Worm (Caenorhabditis elegans) whole organism, mixed stage, embryonic: ENCODE data around the gene srh-24.

Experiments
- ces-1 ChIP-seq: fragments of 150-350 bp; optimal IDR thresholded peaks from 2 replicates; lab custom pipeline; 2014; ENCODE audit warnings: missing biosample characterization, missing genetic modification reagents, missing genetic modification characterization
- drap-1 ChIP-seq: fragments of 200-800 bp; sonication (Bioruptor generic); optimal IDR thresholded peaks from 3 replicates; lab custom pipeline; 2018; ENCODE audit warnings: mild to moderate bottlenecking, missing genetic modification characterization, missing compliant biosample characterization
- elt-1 ChIP-seq: sonication (generic microtip); optimal IDR thresholded peaks from 2 replicates; lab custom pipeline; 2017; ENCODE audit warnings: missing genetic modification characterization, mild to moderate bottlenecking, missing compliant biosample characterization, antibody characterized with exemption, moderate library complexity, borderline replicate concordance; ENCODE audit not compliant: insufficient read depth
- lsy-2 ChIP-seq: fragments of 150-350 bp; optimal IDR thresholded peaks from 2 replicates; lab custom pipeline; 2014; ENCODE audit warnings: missing biosample characterization, missing genetic modification characterization
- mep-1 ChIP-seq: fragments of 150-350 bp; optimal IDR thresholded peaks from 2 replicates; lab custom pipeline; 2017; ENCODE audit warnings: missing biosample characterization, missing genetic modification reagents, missing genetic modification characterization, inconsistent platforms
- nhr-12 ChIP-seq: fragments of 150-350 bp; optimal IDR thresholded peaks from 2 replicates; lab custom pipeline; 2014; ENCODE audit warnings: missing biosample characterization, missing genetic modification characterization
- nhr-2 ChIP-seq: fragments of 150-350 bp; optimal IDR thresholded peaks from 2 replicates; lab custom pipeline; 2014; ENCODE audit warnings: missing biosample characterization, missing genetic modification characterization
- nhr-28 ChIP-seq: fragments of 150-350 bp; optimal IDR thresholded peaks from 2 replicates; lab custom pipeline; 2014; ENCODE audit warnings: missing biosample characterization, missing genetic modification characterization
- pha-4 ChIP-seq: fragments of 150-350 bp; optimal IDR thresholded peaks from 2 replicates; lab custom pipeline; 2018; ENCODE audit warnings: missing biosample characterization, missing genetic modification reagents, missing genetic modification characterization
- snpc-4 ChIP-seq: fragments of 150-350 bp; optimal IDR thresholded peaks from 2 replicates; lab custom pipeline; 2014; ENCODE audit warnings: missing biosample characterization, missing genetic modification characterization
- unc-62 ChIP-seq: fragments of 150-350 bp; optimal IDR thresholded peaks from 2 replicates; lab custom pipeline; 2014; ENCODE audit warnings: missing biosample characterization, missing genetic modification reagents, missing genetic modification characterization
- zip-8 ChIP-seq: fragments of 150-350 bp; optimal IDR thresholded peaks from 2 replicates; lab custom pipeline; 2014; ENCODE audit warnings: missing biosample characterization, missing genetic modification characterization
- ztf-11 ChIP-seq: fragments of 150-350 bp; optimal IDR thresholded peaks from 2 replicates; lab custom pipeline; 2014; ENCODE audit warnings: missing biosample characterization, missing genetic modification characterization

DNA sequence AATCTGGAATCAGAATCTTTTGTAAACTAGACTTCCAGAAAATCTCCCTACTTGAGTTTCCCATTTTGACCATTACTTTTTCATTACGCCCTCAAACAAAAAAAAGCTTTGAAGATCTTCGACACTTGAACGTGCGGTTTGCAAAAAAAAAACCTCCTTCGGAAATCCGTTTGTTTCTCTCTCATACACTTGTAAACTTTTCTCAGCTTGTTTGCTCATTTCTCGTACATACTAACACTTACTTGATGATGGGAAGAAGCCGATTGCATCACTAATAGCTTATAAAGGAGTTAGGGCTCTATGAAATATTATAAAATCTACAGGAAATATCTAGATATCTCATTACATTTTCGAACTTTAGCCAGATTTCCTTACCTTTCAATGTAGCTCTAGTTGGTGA lies 41.1 kb upstream of the srh-24 start:
- no peak for TF ChIP-seq elt-1 (tag; lab: Kevin White, UChicago)
- TF ChIP-seq nhr-2 (tag; lab: Kevin White, UChicago), result no peak
- TF ChIP-seq unc-62 (GFP tag; lab: Kevin White, UChicago), result no peak
- TF ChIP-seq nhr-28 (tag; lab: Kevin White, UChicago), result no peak
- TF ChIP-seq ces-1, result no peak
- TF ChIP-seq snpc-4, result no peak
- no peak for TF ChIP-seq lsy-2
- no peak for TF ChIP-seq nhr-12
- TF ChIP-seq drap-1 (GFP tag; lab: Kevin White, UChicago), result no peak
- TF ChIP-seq ztf-11 (tag; lab: Kevin White, UChicago), result no peak
- no peak for TF ChIP-seq zip-8 (tag; lab: Kevin White, UChicago)
- no peak for TF ChIP-seq pha-4 (tag; lab: Kevin White, UChicago)
- no peak for TF ChIP-seq mep-1 (tag; lab: Kevin White, UChicago)
